Worm (Caenorhabditis elegans) whole organism, late embryonic: ENCODE measurements around the gene C08E8.10.

Experiments used
- C08G9.2 ChIP-seq: sonication (generic microtip); optimal IDR thresholded peaks from 2 replicates; lab custom pipeline; 2016; ENCODE audit warnings: mild to moderate bottlenecking, missing genetic modification characterization, moderate library complexity, missing compliant biosample characterization
- C38D4.7 ChIP-seq: fragments of 200-800 bp; sonication (Bioruptor generic); optimal IDR thresholded peaks from 2 replicates; lab custom pipeline; 2018; ENCODE audit warnings: mild to moderate bottlenecking, missing genetic modification characterization, moderate library complexity, missing compliant biosample characterization
- F13H6.1 ChIP-seq: sonication (generic microtip); optimal IDR thresholded peaks from 2 replicates; lab custom pipeline; 2016; ENCODE audit warnings: missing genetic modification characterization, missing compliant biosample characterization
- K09A11.1 ChIP-seq: sonication (generic microtip); optimal IDR thresholded peaks from 2 replicates; lab custom pipeline; 2017; ENCODE audit warnings: antibody characterized with exemption, mild to moderate bottlenecking, missing genetic modification characterization, missing compliant biosample characterization; ENCODE audit not compliant: insufficient read depth
- Y22D7AL.16 ChIP-seq: sonication (generic microtip); optimal IDR thresholded peaks from 2 replicates; lab custom pipeline; 2016; ENCODE audit warnings: missing genetic modification characterization, missing compliant biosample characterization
- ahr-1 ChIP-seq: sonication (generic microtip); optimal IDR thresholded peaks from 2 replicates; lab custom pipeline; 2016; ENCODE audit warnings: missing genetic modification characterization, missing compliant biosample characterization
- ceh-14 ChIP-seq: sonication (generic microtip); optimal IDR thresholded peaks from 2 replicates; lab custom pipeline; 2016; ENCODE audit warnings: missing genotype, missing genetic modification characterization, missing compliant biosample characterization
- ceh-2 ChIP-seq: sonication (generic microtip); optimal IDR thresholded peaks from 2 replicates; lab custom pipeline; 2016; ENCODE audit warnings: missing genotype, missing genetic modification characterization, missing compliant biosample characterization
- ceh-22 ChIP-seq: sonication (generic microtip); optimal IDR thresholded peaks from 2 replicates; lab custom pipeline; 2017; ENCODE audit warnings: missing biosample characterization, missing genetic modification characterization
- ceh-24 ChIP-seq: sonication (generic microtip); optimal IDR thresholded peaks from 2 replicates; lab custom pipeline; 2016; ENCODE audit warnings: mild to moderate bottlenecking, missing genetic modification characterization, missing compliant biosample characterization
- ceh-30 ChIP-seq: fragments of 150-350 bp; optimal IDR thresholded peaks from 2 replicates; lab custom pipeline; 2014; ENCODE audit warnings: missing biosample characterization, missing genetic modification characterization
- ceh-45 ChIP-seq: fragments of 200-800 bp; sonication (Bioruptor generic); IDR thresholded peaks from 2 replicates; pipeline ENCODE4 v1.3.6; 2022; ENCODE audit warnings: missing genetic modification reagents, missing genetic modification characterization, missing compliant biosample characterization
- ceh-48 ChIP-seq: sonication (generic microtip); optimal IDR thresholded peaks from 2 replicates; lab custom pipeline; 2016; ENCODE audit warnings: missing genetic modification characterization, inconsistent platforms, missing compliant biosample characterization
- ceh-6 ChIP-seq: fragments of 200-800 bp; sonication (Bioruptor generic); optimal IDR thresholded peaks from 2 replicates; lab custom pipeline; 2018; ENCODE audit warnings: mild to moderate bottlenecking, missing genetic modification characterization, missing compliant biosample characterization
- ceh-9 ChIP-seq: sonication (generic microtip); optimal IDR thresholded peaks from 2 replicates; lab custom pipeline; 2016; ENCODE audit warnings: mild to moderate bottlenecking, missing genetic modification characterization, inconsistent platforms, missing compliant biosample characterization
- elt-2 ChIP-seq: sonication (generic microtip); optimal IDR thresholded peaks from 2 replicates; lab custom pipeline; 2016; ENCODE audit warnings: missing genetic modification reagents, missing genetic modification characterization, missing compliant biosample characterization
- eyg-1 ChIP-seq: sonication (generic microtip); optimal IDR thresholded peaks from 2 replicates; lab custom pipeline; 2016; ENCODE audit warnings: missing genotype, missing genetic modification characterization, missing compliant biosample characterization
- fax-1 ChIP-seq: sonication (generic microtip); optimal IDR thresholded peaks from 2 replicates; lab custom pipeline; 2016; ENCODE audit warnings: missing genotype, missing genetic modification characterization, missing compliant biosample characterization
- fkh-6 ChIP-seq: sonication (generic microtip); optimal IDR thresholded peaks from 2 replicates; lab custom pipeline; 2016; ENCODE audit warnings: missing genetic modification characterization, missing compliant biosample characterization
- gmeb-2 ChIP-seq: sonication (generic microtip); optimal IDR thresholded peaks from 2 replicates; lab custom pipeline; 2016; ENCODE audit warnings: missing genetic modification characterization, inconsistent platforms, missing compliant biosample characterization
- hlh-15 ChIP-seq: sonication (generic microtip); optimal IDR thresholded peaks from 2 replicates; lab custom pipeline; 2016; ENCODE audit warnings: missing genetic modification characterization, missing compliant biosample characterization
- lim-6 ChIP-seq: sonication (generic microtip); optimal IDR thresholded peaks from 2 replicates; lab custom pipeline; 2016; ENCODE audit warnings: missing genetic modification characterization, missing compliant biosample characterization
- madf-2 ChIP-seq: sonication (generic microtip); optimal IDR thresholded peaks from 2 replicates; lab custom pipeline; 2017; ENCODE audit warnings: missing genetic modification characterization, missing compliant biosample characterization
- nhr-11 ChIP-seq: fragments of 150-350 bp; optimal IDR thresholded peaks from 2 replicates; lab custom pipeline; 2014; ENCODE audit warnings: missing biosample characterization, missing genetic modification characterization
- npax-4 ChIP-seq: sonication (generic microtip); optimal IDR thresholded peaks from 2 replicates; lab custom pipeline; 2016; ENCODE audit warnings: missing genetic modification characterization, missing compliant biosample characterization
- odd-2 ChIP-seq: sonication (generic microtip); optimal IDR thresholded peaks from 2 replicates; lab custom pipeline; 2017; ENCODE audit warnings: antibody characterized with exemption, mild to moderate bottlenecking, missing genetic modification characterization, missing compliant biosample characterization
- pax-1 ChIP-seq: fragments of 150-350 bp; optimal IDR thresholded peaks from 2 replicates; lab custom pipeline; 2014; ENCODE audit warnings: missing biosample characterization, missing genetic modification characterization
- pqm-1 ChIP-seq: sonication (generic microtip); optimal IDR thresholded peaks from 2 replicates; lab custom pipeline; 2016; ENCODE audit warnings: missing genetic modification characterization, missing compliant biosample characterization
- pros-1 ChIP-seq: fragments of 150-350 bp; optimal IDR thresholded peaks from 2 replicates; lab custom pipeline; 2014; ENCODE audit warnings: missing biosample characterization, missing genetic modification reagents, missing genetic modification characterization
- ref-2 ChIP-seq: sonication (generic microtip); optimal IDR thresholded peaks from 2 replicates; lab custom pipeline; 2016; ENCODE audit warnings: missing genetic modification characterization, missing compliant biosample characterization
- rnt-1 ChIP-seq: sonication (generic microtip); optimal IDR thresholded peaks from 2 replicates; lab custom pipeline; 2016; ENCODE audit warnings: missing genetic modification characterization, missing compliant biosample characterization
- sox-4 ChIP-seq: sonication (generic microtip); optimal IDR thresholded peaks from 2 replicates; lab custom pipeline; 2017; ENCODE audit warnings: mild to moderate bottlenecking, missing genetic modification characterization, inconsistent platforms, missing compliant biosample characterization
- syd-9 ChIP-seq: sonication (generic microtip); optimal IDR thresholded peaks from 2 replicates; lab custom pipeline; 2016; ENCODE audit warnings: mild to moderate bottlenecking, missing genetic modification characterization, moderate library complexity, missing compliant biosample characterization
- tbx-7 ChIP-seq: sonication (generic microtip); optimal IDR thresholded peaks from 2 replicates; lab custom pipeline; 2016; ENCODE audit warnings: missing genotype, missing genetic modification characterization, missing compliant biosample characterization
- unc-42 ChIP-seq: sonication (generic microtip); optimal IDR thresholded peaks from 2 replicates; lab custom pipeline; 2016; ENCODE audit warnings: missing genotype, missing genetic modification characterization, missing compliant biosample characterization
- unc-86 ChIP-seq: sonication (generic microtip); optimal IDR thresholded peaks from 2 replicates; lab custom pipeline; 2016; ENCODE audit warnings: missing genetic modification characterization, missing compliant biosample characterization

The C08E8.10 gene

ce11 chrV:18339807-18340206 lies at the start of gene C08E8.10:
TSS of gene C08E8.10 (minus strand) at chrV:18339907.
- TF ChIP-seq unc-42 (tag; lab: Kevin White, UChicago) (no peak), rnt-1 (no peak), pqm-1 (tag; lab: Kevin White, UChicago) (no peak), ref-2 (no peak), madf-2 (tag; lab: Kevin White, UChicago) (no peak), ceh-45 (GFP tag; lab: Robert Waterston, UW) (no peak), tbx-7 (tag; lab: Kevin White, UChicago) (no peak), ahr-1 (tag; lab: Kevin White, UChicago) (no peak), ceh-6 (GFP tag; lab: Kevin White, UChicago) (no peak), pros-1 (tag; lab: Kevin White, UChicago) (no peak), nhr-11 (tag; lab: Kevin White, UChicago) (no peak), elt-2 (tag; lab: Kevin White, UChicago) (no peak), syd-9 (tag; lab: Kevin White, UChicago) (no peak), ceh-24 (tag; lab: Kevin White, UChicago) (no peak)
- TF ChIP-seq, all 69 proteins: peak for 0

DNA sequence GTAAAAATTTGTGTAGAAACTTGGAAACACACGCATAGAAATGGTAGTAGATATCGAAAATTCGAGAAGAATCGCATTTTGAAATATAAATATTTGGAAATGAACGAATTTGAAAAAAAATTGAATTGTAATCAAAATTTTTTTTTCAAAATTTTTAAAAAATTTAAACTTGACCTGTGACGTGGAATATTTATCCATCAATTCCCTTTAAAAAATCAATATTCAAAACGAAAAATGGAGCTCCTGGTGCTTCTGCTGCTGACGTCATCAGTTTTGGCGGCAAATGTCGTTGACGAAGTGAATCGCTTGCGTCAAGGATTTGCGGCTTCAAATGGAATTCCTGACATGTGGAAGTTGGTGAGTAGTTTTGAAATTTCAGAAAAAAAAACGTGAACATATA lies 49.3 kb upstream of the C08E8.10 start, which contains the start of the genes Y51A2B.4 and Y51A2B.5:
TSS of gene Y51A2B.4 (minus strand) at position 101 of the 400 bp plus-strand sequence.
TSS of gene Y51A2B.5 (plus strand) at position 232 of the 400 bp plus-strand sequence.
- TF ChIP-seq fax-1 = no peak
- TF ChIP-seq ahr-1 (tag; lab: Kevin White, UChicago) = no peak
- no peak for TF ChIP-seq ceh-14 (tag; lab: Kevin White, UChicago)
- TF ChIP-seq C38D4.7 = no peak
- TF ChIP-seq ceh-9 (tag; lab: Kevin White, UChicago) = no peak
- TF ChIP-seq npax-4 (tag; lab: Kevin White, UChicago) = no peak
- no peak for TF ChIP-seq ceh-6 (GFP tag; lab: Kevin White, UChicago)
- TF ChIP-seq madf-2 (tag; lab: Kevin White, UChicago) = no peak
- TF ChIP-seq C08G9.2 (tag; lab: Kevin White, UChicago) = no peak
- TF ChIP-seq F13H6.1 (tag; lab: Kevin White, UChicago) = no peak
- no peak for TF ChIP-seq sox-4
- no peak for TF ChIP-seq lim-6
- TF ChIP-seq ceh-45 (GFP tag; lab: Robert Waterston, UW) = no peak

DNA sequence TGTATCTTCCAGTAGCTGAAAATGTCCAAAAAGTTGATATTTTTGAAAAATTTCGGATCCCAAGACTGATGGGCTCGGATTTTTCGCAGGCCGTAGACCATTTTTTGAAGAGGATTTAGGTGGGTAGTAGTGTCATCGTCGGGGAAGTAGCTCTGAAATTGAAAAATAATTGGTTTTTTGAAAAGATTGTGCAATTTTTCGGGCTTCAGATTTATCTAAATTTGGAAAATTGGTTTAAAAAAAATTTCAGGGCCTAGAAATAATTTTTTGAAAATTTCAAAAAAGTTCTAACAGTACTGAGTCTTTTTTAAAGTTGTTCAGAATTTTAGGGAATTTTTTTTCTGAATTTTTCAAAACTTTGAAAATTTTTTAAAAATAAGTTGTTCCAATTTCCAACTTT lies 42.9 kb upstream of the C08E8.10 start, which contains the start of gene nhr-288:
TSS of gene nhr-288 (minus strand) at position 101 of the 400 bp plus-strand sequence.
- TF ChIP-seq C08G9.2 (tag; lab: Kevin White, UChicago) (no peak), tbx-7 (tag; lab: Kevin White, UChicago) (no peak), K09A11.1 (no peak), fkh-6 (tag; lab: Kevin White, UChicago) (no peak), unc-86 (tag; lab: Kevin White, UChicago) (no peak), ceh-2 (tag; lab: Kevin White, UChicago) (no peak), eyg-1 (no peak), ceh-22 (tag; lab: Kevin White, UChicago) (no peak), ceh-45 (GFP tag; lab: Robert Waterston, UW) (no peak), elt-2 (tag; lab: Kevin White, UChicago) (no peak), nhr-11 (tag; lab: Kevin White, UChicago) (no peak), ceh-30 (tag; lab: Kevin White, UChicago) (no peak), madf-2 (tag; lab: Kevin White, UChicago) (no peak), gmeb-2 (tag; lab: Kevin White, UChicago) (no peak), hlh-15 (tag; lab: Kevin White, UChicago) (no peak), odd-2 (tag; lab: Kevin White, UChicago) (no peak)

DNA sequence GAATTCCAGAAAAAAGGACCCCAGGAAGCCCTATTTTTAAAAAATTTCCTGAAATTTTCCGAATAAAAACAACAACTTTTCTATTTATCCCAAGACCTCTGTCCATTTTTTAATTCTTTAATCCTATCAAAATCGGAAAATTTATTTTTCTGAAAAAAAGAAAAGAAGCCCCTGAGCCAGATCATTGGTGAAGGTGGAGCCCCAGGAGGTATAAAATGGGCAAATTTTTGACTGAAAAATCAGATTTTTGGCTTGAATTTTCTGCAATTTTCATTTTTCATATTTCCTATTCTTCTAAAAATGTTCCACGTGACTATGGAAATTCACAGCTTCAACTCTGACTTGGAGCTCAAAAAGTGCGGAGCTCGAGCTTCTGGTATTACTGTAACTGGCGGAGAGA lies 39.1 kb upstream of the C08E8.10 start, which contains the start of gene Y51A2B.8:
TSS of gene Y51A2B.8 (plus strand) at position 301 of the 400 bp plus-strand sequence.
- TF ChIP-seq pax-1 (tag; lab: Kevin White, UChicago) = no peak
- no peak for TF ChIP-seq Y22D7AL.16 (tag; lab: Kevin White, UChicago)
- TF ChIP-seq syd-9 (tag; lab: Kevin White, UChicago) = no peak
- no peak for TF ChIP-seq ceh-48 (tag; lab: Kevin White, UChicago)
